Fruit fly (Drosophila melanogaster): ENCODE results near the gene CG43131.

- TF ChIP-seq Myc (optimal IDR thresholded peaks at IDR 0.05), result no peak
- peak; percentile 74 for TF ChIP-seq Sp1 (GFP tag; optimal IDR thresholded peaks at IDR 0.05)
- no peak for TF ChIP-seq lola (GFP tag; optimal IDR thresholded peaks at IDR 0.05)
- peak; percentile 80 for TF ChIP-seq fru (GFP tag; optimal IDR thresholded peaks at IDR 0.05)
- no peak for TF ChIP-seq Dfd (GFP tag; optimal IDR thresholded peaks at IDR 0.05)
- TF ChIP-seq OdsH (GFP tag; optimal IDR thresholded peaks at IDR 0.05), result peak; percentile 80
- no peak for TF ChIP-seq usp (GFP tag; optimal IDR thresholded peaks at IDR 0.05)
- peak; percentile 34 for TF ChIP-seq Hnf4 (GFP tag; optimal IDR thresholded peaks at IDR 0.05)
- TF ChIP-seq Abd-B (GFP tag; optimal IDR thresholded peaks at IDR 0.05), result no peak
- peak; percentile 78 for TF ChIP-seq psq (GFP tag; optimal IDR thresholded peaks at IDR 0.05)
- TF ChIP-seq Hr83 (GFP tag; optimal IDR thresholded peaks at IDR 0.05; ENCODE audit: poor library complexity, severe bottlenecking), result no peak
Observed at dm6 chr3R:5060669-5061339, 48.2 kb downstream of the CG43131 start.

Data from whole organism, wandering third instar larva.